Fruit fly (Drosophila melanogaster): ENCODE measurements around the gene CG42713.

The CG42713 gene

dm6 chr2L:8920294-8920693 lies 29.1 kb downstream of the CG42713 start:
- TF ChIP-seq prd (optimal IDR thresholded peaks at IDR 0.05): no peak
- TF ChIP-seq prd (GFP tag; IDR thresholded peaks at IDR 0.05): peak; percentile 24; the same call in 1 of the 3 replicates
- no peak for TF ChIP-seq Nf-YB (GFP tag; optimal IDR thresholded peaks at IDR 0.05)
- peak; percentile 2 for TF ChIP-seq CG10267 (tag; optimal IDR thresholded peaks at IDR 0.05)
- TF ChIP-seq cas (GFP tag; IDR thresholded peaks at IDR 0.05): no peak
- TF ChIP-seq Kr (GFP tag; optimal IDR thresholded peaks at IDR 0.05): no peak
- TF ChIP-seq amos (GFP tag; IDR thresholded peaks at IDR 0.05; ENCODE audit: partially characterized antibody): no peak
- TF ChIP-seq ewg (GFP tag; optimal IDR thresholded peaks at IDR 0.05): no peak
- TF ChIP-seq knrl (GFP tag; IDR thresholded peaks at IDR 0.05; ENCODE audit: partially characterized antibody): no peak
- TF ChIP-seq B-H2 (GFP tag; optimal IDR thresholded peaks at IDR 0.05): no peak
- TF ChIP-seq CG2202 (tag; optimal IDR thresholded peaks at IDR 0.05): no peak
- no peak for TF ChIP-seq CG4360 (GFP tag; IDR thresholded peaks at IDR 0.05)
- no peak for TF ChIP-seq CG15601 (tag; optimal IDR thresholded peaks at IDR 0.05)
- peak; percentile 9 for TF ChIP-seq dmrt11E (tag; optimal IDR thresholded peaks at IDR 0.05)
- TF ChIP-seq jing (GFP tag; optimal IDR thresholded peaks at IDR 0.05): no peak
- no peak for TF ChIP-seq trh (GFP tag; optimal IDR thresholded peaks at IDR 0.05)
- TF ChIP-seq Ptx1 (GFP tag; IDR thresholded peaks at IDR 0.05): peak; percentile 13; the same call in 1 of the 2 replicates
- no peak for TF ChIP-seq ap (GFP tag; IDR thresholded peaks at IDR 0.05)
- no peak for TF ChIP-seq CG42726 (GFP tag; IDR thresholded peaks at IDR 0.05; ENCODE audit: partially characterized antibody)
- TF ChIP-seq oc (tag; optimal IDR thresholded peaks at IDR 0.05): no peak
- TF ChIP-seq gsb-n (tag; optimal IDR thresholded peaks at IDR 0.05): peak; percentile 6
- TF ChIP-seq kay (GFP tag; optimal IDR thresholded peaks at IDR 0.05): no peak
- no peak for TF ChIP-seq wdn (GFP tag; IDR thresholded peaks at IDR 0.05)
- no peak for TF ChIP-seq PHDP (tag; optimal IDR thresholded peaks at IDR 0.05)
- peak; percentile 32 to 53 for TF ChIP-seq bsh (GFP tag; optimal IDR thresholded peaks at IDR 0.05)
- no peak for TF ChIP-seq CG1529 (GFP tag; optimal IDR thresholded peaks at IDR 0.05)
- TF ChIP-seq Atf-2 (GFP tag; optimal IDR thresholded peaks at IDR 0.05): no peak
- TF ChIP-seq gem (tag; optimal IDR thresholded peaks at IDR 0.05): peak; percentile 61
- peak; percentile 31; the same call in 1 of the 2 replicates for TF ChIP-seq CG6689 (GFP tag; IDR thresholded peaks at IDR 0.05)
- no peak for TF ChIP-seq D19B (GFP tag; optimal IDR thresholded peaks at IDR 0.05)
- peak; percentile 57 for TF ChIP-seq Sox102F (GFP tag; optimal IDR thresholded peaks at IDR 0.05)
- TF ChIP-seq p53 (GFP tag; optimal IDR thresholded peaks at IDR 0.05): no peak
- TF ChIP-seq br (optimal IDR thresholded peaks at IDR 0.05): no peak
- peak; percentile 51 for TF ChIP-seq CG17359 (tag; optimal IDR thresholded peaks at IDR 0.05)
- no peak for TF ChIP-seq Bdp1 (GFP tag; optimal IDR thresholded peaks at IDR 0.05)
- no peak for TF ChIP-seq CG7556 (GFP tag; optimal IDR thresholded peaks at IDR 0.05)
- no peak for TF ChIP-seq CG15073 (GFP tag; optimal IDR thresholded peaks at IDR 0.05)
- TF ChIP-seq Side (GFP tag; optimal IDR thresholded peaks at IDR 0.05): no peak
- TF ChIP-seq CG30020 (tag; optimal IDR thresholded peaks at IDR 0.05): no peak
- no peak for TF ChIP-seq peb (GFP tag; IDR thresholded peaks at IDR 0.05)
- no peak for TF ChIP-seq Oaz (GFP tag; IDR thresholded peaks at IDR 0.05)
- no peak for TF ChIP-seq CG4424 (GFP tag; optimal IDR thresholded peaks at IDR 0.05)
- no peak for TF ChIP-seq pnt (GFP tag; optimal IDR thresholded peaks at IDR 0.05)
- TF ChIP-seq Sry-δ (GFP tag; optimal IDR thresholded peaks at IDR 0.05): no peak
- no peak for TF ChIP-seq Dbx (GFP tag; IDR thresholded peaks at IDR 0.05)
- peak; percentile 38 for TF ChIP-seq CG10979 (tag; optimal IDR thresholded peaks at IDR 0.05)
- TF ChIP-seq sisA (GFP tag; IDR thresholded peaks at IDR 0.05): no peak
- TF ChIP-seq Rfx (GFP tag; IDR thresholded peaks at IDR 0.05): no peak
- no peak for TF ChIP-seq CG14710 (tag; optimal IDR thresholded peaks at IDR 0.05)
- TF ChIP-seq CG9437 (GFP tag; optimal IDR thresholded peaks at IDR 0.05): no peak
- TF ChIP-seq HLH4C (GFP tag; IDR thresholded peaks at IDR 0.05; ENCODE audit: partially characterized antibody): no peak
- no peak for TF ChIP-seq Ssrp (tag; optimal IDR thresholded peaks at IDR 0.05)

Measured in whole organism, embryonic.